Worm (Caenorhabditis elegans) whole organism, early embryonic: ENCODE results near the gene immp-2.

Source experiments
- B0310.2 ChIP-seq: sonication (generic microtip); optimal IDR thresholded peaks from 2 replicates; lab custom pipeline; 2016; ENCODE audit warnings: mild to moderate bottlenecking, missing genetic modification characterization, missing compliant biosample characterization
- F13C5.2 ChIP-seq: sonication (generic microtip); optimal IDR thresholded peaks from 2 replicates; lab custom pipeline; 2017; ENCODE audit warnings: mild to moderate bottlenecking, missing genetic modification characterization, inconsistent platforms, missing compliant biosample characterization
- ama-1 ChIP-seq: fragments of 150-350 bp; optimal IDR thresholded peaks from 2 replicates; lab custom pipeline; 2014
- ceh-13 ChIP-seq: fragments of 200-800 bp; sonication (Bioruptor generic); optimal IDR thresholded peaks from 2 replicates; lab custom pipeline; 2018; ENCODE audit warnings: mild to moderate bottlenecking, missing genetic modification characterization, missing compliant biosample characterization
- ceh-36 ChIP-seq: sonication (generic microtip); optimal IDR thresholded peaks from 2 replicates; lab custom pipeline; 2016; ENCODE audit warnings: missing genetic modification characterization, inconsistent platforms, missing compliant biosample characterization
- ets-7 ChIP-seq: sonication (generic microtip); optimal IDR thresholded peaks from 2 replicates; lab custom pipeline; 2016; ENCODE audit warnings: missing genotype, missing genetic modification characterization, missing compliant biosample characterization
- hmg-4 ChIP-seq: fragments of 200-800 bp; sonication (Bioruptor generic); optimal IDR thresholded peaks from 2 replicates; lab custom pipeline; 2018; ENCODE audit warnings: mild to moderate bottlenecking, missing genetic modification characterization, missing compliant biosample characterization
- hnd-1 ChIP-seq: sonication (generic microtip); optimal IDR thresholded peaks from 2 replicates; lab custom pipeline; 2016; ENCODE audit warnings: missing genetic modification characterization, missing compliant biosample characterization
- tbx-11 ChIP-seq: fragments of 200-800 bp; sonication (Bioruptor generic); IDR thresholded peaks from 2 replicates; pipeline ENCODE4 v1.3.6; 2022; ENCODE audit warnings: missing genetic modification characterization, missing compliant biosample characterization
- tbx-37 ChIP-seq: fragments of 200-800 bp; sonication (Bioruptor generic); conservative IDR thresholded peaks from 2 replicates; pipeline ENCODE4 v1.3.6; 2022; ENCODE audit warnings: missing genetic modification reagents, missing genetic modification characterization, missing compliant biosample characterization
- tra-4 ChIP-seq: sonication (generic microtip); optimal IDR thresholded peaks from 2 replicates; lab custom pipeline; 2017; ENCODE audit warnings: missing genetic modification characterization, missing compliant biosample characterization

ce11 chrIV:960177-960576 lies 45.5 kb downstream of the immp-2 start:
- TF ChIP-seq ama-1 (lab: Kevin White, UChicago), result no peak
- TF ChIP-seq ceh-13 (GFP tag; lab: Kevin White, UChicago), result no peak
- TF ChIP-seq hmg-4 (GFP tag; lab: Kevin White, UChicago), result no peak
- TF ChIP-seq tra-4 (tag; lab: Kevin White, UChicago), result no peak
- TF ChIP-seq B0310.2 (tag; lab: Kevin White, UChicago), result no peak
- TF ChIP-seq hnd-1 (tag; lab: Kevin White, UChicago), result no peak
- no peak for TF ChIP-seq ceh-36 (tag; lab: Kevin White, UChicago)
- no peak for TF ChIP-seq tbx-37
- no peak for TF ChIP-seq ets-7 (tag; lab: Kevin White, UChicago)
- no peak for TF ChIP-seq F13C5.2 (tag; lab: Kevin White, UChicago)
- no peak for TF ChIP-seq tbx-11 (GFP tag; lab: Robert Waterston, UW)
